Worm (Caenorhabditis elegans) whole organism, mixed stage, embryonic: Measurements from ENCODE around the gene tmem-120.

ENCODE experiments used
- ces-1 ChIP-seq: fragments of 150-350 bp; optimal IDR thresholded peaks from 2 replicates; lab custom pipeline; 2014; ENCODE audit warnings: missing biosample characterization, missing genetic modification reagents, missing genetic modification characterization
- elt-3 ChIP-seq: fragments of 150-350 bp; optimal IDR thresholded peaks from 2 replicates; lab custom pipeline; 2014; ENCODE audit warnings: missing biosample characterization, missing genetic modification characterization
- hlh-1 ChIP-seq: fragments of 150-350 bp; optimal IDR thresholded peaks from 2 replicates; lab custom pipeline; 2014; ENCODE audit warnings: missing biosample characterization, missing genetic modification reagents, missing genetic modification characterization
- lin-13 ChIP-seq: fragments of 150-350 bp; optimal IDR thresholded peaks from 2 replicates; lab custom pipeline; 2014; ENCODE audit warnings: missing biosample characterization, missing genetic modification characterization
- lsy-2 ChIP-seq: fragments of 150-350 bp; optimal IDR thresholded peaks from 2 replicates; lab custom pipeline; 2014; ENCODE audit warnings: missing biosample characterization, missing genetic modification characterization
- mep-1 ChIP-seq: fragments of 150-350 bp; optimal IDR thresholded peaks from 2 replicates; lab custom pipeline; 2017; ENCODE audit warnings: missing biosample characterization, missing genetic modification reagents, missing genetic modification characterization, inconsistent platforms
- mls-2 ChIP-seq: sonication (generic microtip); optimal IDR thresholded peaks from 2 replicates; lab custom pipeline; 2016; ENCODE audit warnings: mild to moderate bottlenecking, missing genetic modification characterization, moderate library complexity, missing compliant biosample characterization
- nhr-28 ChIP-seq: fragments of 150-350 bp; optimal IDR thresholded peaks from 2 replicates; lab custom pipeline; 2014; ENCODE audit warnings: missing biosample characterization, missing genetic modification characterization
- pha-4 ChIP-seq: fragments of 150-350 bp; optimal IDR thresholded peaks from 2 replicates; lab custom pipeline; 2018; ENCODE audit warnings: missing biosample characterization, missing genetic modification reagents, missing genetic modification characterization
- unc-62 ChIP-seq: fragments of 150-350 bp; optimal IDR thresholded peaks from 2 replicates; lab custom pipeline; 2014; ENCODE audit warnings: missing biosample characterization, missing genetic modification reagents, missing genetic modification characterization
- zip-8 ChIP-seq: fragments of 150-350 bp; optimal IDR thresholded peaks from 2 replicates; lab custom pipeline; 2014; ENCODE audit warnings: missing biosample characterization, missing genetic modification characterization
- ztf-11 ChIP-seq: fragments of 150-350 bp; optimal IDR thresholded peaks from 2 replicates; lab custom pipeline; 2014; ENCODE audit warnings: missing biosample characterization, missing genetic modification characterization

DNA sequence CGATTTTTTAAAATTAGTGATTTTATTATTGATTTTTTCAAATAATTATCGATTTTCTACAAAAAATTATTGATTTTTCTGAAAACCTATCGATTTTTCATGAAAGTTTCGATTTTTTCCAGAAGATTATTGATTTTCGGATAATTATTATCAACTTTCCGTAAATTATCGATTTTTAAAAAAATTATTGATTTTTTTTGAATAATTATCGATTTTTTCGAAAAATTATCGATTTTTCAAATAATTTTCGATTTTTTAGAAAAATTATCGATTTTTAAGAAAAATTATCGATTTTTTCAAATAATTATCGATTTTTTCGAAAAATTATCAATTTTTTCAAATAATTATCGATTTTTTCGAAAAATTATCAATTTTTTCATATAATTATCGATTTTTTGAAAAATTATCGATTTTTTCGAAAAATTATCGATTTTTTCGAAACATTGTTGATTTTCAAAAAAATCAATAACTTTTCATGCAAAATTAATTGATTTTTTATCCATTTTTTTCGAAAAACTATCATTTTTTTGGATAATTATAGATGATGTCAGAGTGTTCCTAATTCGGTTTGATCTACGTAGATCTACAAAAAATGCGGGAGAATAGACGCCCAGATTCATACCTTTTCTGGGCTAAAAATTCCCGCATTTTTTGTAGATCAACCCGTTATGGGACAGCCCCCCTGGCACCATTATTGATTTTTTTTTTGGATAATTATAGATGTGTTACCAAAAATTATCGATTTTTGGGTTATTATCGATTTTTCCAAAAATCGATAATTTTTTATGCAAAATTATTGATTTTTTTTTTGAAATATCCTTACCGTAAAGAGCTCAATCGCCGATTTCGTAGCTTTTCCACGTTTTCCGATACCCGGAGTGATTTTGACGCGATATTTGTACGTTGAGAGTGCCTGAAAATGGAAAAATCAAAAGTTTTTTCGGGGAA lies 49.2 kb downstream of the tmem-120 start:
- TF ChIP-seq elt-3 (tag; lab: Kevin White, UChicago) (no peak), mep-1 (no peak), ztf-11 (tag; lab: Kevin White, UChicago) (no peak), lsy-2 (tag; lab: Kevin White, UChicago) (no peak), hlh-1 (tag; lab: Kevin White, UChicago) (no peak), unc-62 (GFP tag; lab: Kevin White, UChicago) (no peak), ces-1 (no peak), mls-2 (tag; lab: Kevin White, UChicago) (no peak), zip-8 (tag; lab: Kevin White, UChicago) (no peak), nhr-28 (tag; lab: Kevin White, UChicago) (no peak), pha-4 (no peak), lin-13 (tag; lab: Kevin White, UChicago) (no peak)
